Worm (Caenorhabditis elegans): ENCODE measurements around the gene srg-67.

Gene srg-67

ce11 chrV:5504295-5504694, 41.5 kb upstream of the srg-67 start:
- TF ChIP-seq lsy-12 (tag; optimal IDR thresholded peaks at IDR 0.05) (no peak), ceh-82 (tag; optimal IDR thresholded peaks at IDR 0.05) (no peak)

ce11 chrV:5502701-5503100, 39.9 kb upstream of the srg-67 start:
- TF ChIP-seq nhr-23 (tag; optimal IDR thresholded peaks at IDR 0.05): no peak
- no peak for TF ChIP-seq ceh-16 (tag; optimal IDR thresholded peaks at IDR 0.05)
- peak; percentile 18 for TF ChIP-seq elt-2 (tag; optimal IDR thresholded peaks at IDR 0.05)
- TF ChIP-seq ama-1 (optimal IDR thresholded peaks at IDR 0.05): peak; percentile 66
- TF ChIP-seq snpc-4 (tag; optimal IDR thresholded peaks at IDR 0.05): no peak
- TF ChIP-seq skn-1 (tag; optimal IDR thresholded peaks at IDR 0.05): no peak
- no peak for TF ChIP-seq unc-39 (tag; optimal IDR thresholded peaks at IDR 0.05)
- no peak for TF ChIP-seq ceh-9 (tag; optimal IDR thresholded peaks at IDR 0.05)
- TF ChIP-seq jun-1 (tag; optimal IDR thresholded peaks at IDR 0.05): no peak

ce11 chrV:5499475-5499874, 36.7 kb upstream of the srg-67 start:
- TF ChIP-seq fkh-10 (GFP tag; optimal IDR thresholded peaks at IDR 0.05) (no peak), nfya-1 (tag; optimal IDR thresholded peaks at IDR 0.05; ENCODE audit: insufficient read depth) (peak; percentile 50)

- no peak for TF ChIP-seq eor-1 (tag; optimal IDR thresholded peaks at IDR 0.05)
- no peak for TF ChIP-seq nhr-11 (tag; optimal IDR thresholded peaks at IDR 0.05)
Observed at ce11 chrV:5493447-5493846, 30.7 kb upstream of the srg-67 start, which contains the start of gene T05C3.2. TSS of gene T05C3.2 (plus strand) at chrV:5493747.

ce11 chrV:5490205-5490604, 27.4 kb upstream of the srg-67 start, which contains the start of gene T05C3.6:
TSS of gene T05C3.6 (plus strand) at chrV:5490445.
- no peak for TF ChIP-seq ama-1 (optimal IDR thresholded peaks at IDR 0.05)
- no peak for TF ChIP-seq R02D3.7 (tag; optimal IDR thresholded peaks at IDR 0.05)
- TF ChIP-seq elt-3 (tag; optimal IDR thresholded peaks at IDR 0.05): no peak
- no peak for TF ChIP-seq aly-2 (tag; optimal IDR thresholded peaks at IDR 0.05)
- TF ChIP-seq fkh-2 (tag; optimal IDR thresholded peaks at IDR 0.05): no peak
- peak; percentile 90 for TF ChIP-seq pqm-1 (tag; optimal IDR thresholded peaks at IDR 0.05)
- TF ChIP-seq lsy-12 (tag; optimal IDR thresholded peaks at IDR 0.05): no peak
- TF ChIP-seq ztf-11 (tag; optimal IDR thresholded peaks at IDR 0.05): no peak
- TF ChIP-seq elt-2 (tag; optimal IDR thresholded peaks at IDR 0.05): peak; percentile 87
- TF ChIP-seq snpc-4 (tag; optimal IDR thresholded peaks at IDR 0.05): no peak
- peak; percentile 30 for TF ChIP-seq mdl-1 (tag; optimal IDR thresholded peaks at IDR 0.05)
- TF ChIP-seq nhr-28 (tag; optimal IDR thresholded peaks at IDR 0.05): no peak
- no peak for TF ChIP-seq egl-27 (tag; optimal IDR thresholded peaks at IDR 0.05)
- TF ChIP-seq jun-1 (tag; optimal IDR thresholded peaks at IDR 0.05): peak; percentile 8
- no peak for TF ChIP-seq ZK546.5 (tag; optimal IDR thresholded peaks at IDR 0.05)

ce11 chrV:5488766-5489165, 26.0 kb upstream of the srg-67 start, which contains the start of gene grl-18:
TSS of gene grl-18 (minus strand) at chrV:5488866.
- TF ChIP-seq ceh-82 (tag; optimal IDR thresholded peaks at IDR 0.05) (no peak), nfya-1 (tag; optimal IDR thresholded peaks at IDR 0.05; ENCODE audit: insufficient read depth) (no peak), R02D3.7 (tag; optimal IDR thresholded peaks at IDR 0.05) (no peak), nhr-11 (tag; optimal IDR thresholded peaks at IDR 0.05) (no peak), sea-2 (GFP tag; optimal IDR thresholded peaks at IDR 0.05) (no peak), elt-1 (tag; optimal IDR thresholded peaks at IDR 0.05) (no peak), pqm-1 (tag; optimal IDR thresholded peaks at IDR 0.05) (no peak), lsy-12 (tag; optimal IDR thresholded peaks at IDR 0.05) (no peak), fos-1 (tag; optimal IDR thresholded peaks at IDR 0.05) (no peak), ceh-9 (tag; optimal IDR thresholded peaks at IDR 0.05) (no peak), nhr-43 (tag; optimal IDR thresholded peaks at IDR 0.05; ENCODE audit: poor library complexity, severe bottlenecking) (no peak), ceh-28 (tag; optimal IDR thresholded peaks at IDR 0.05) (no peak), fkh-10 (GFP tag; optimal IDR thresholded peaks at IDR 0.05) (no peak), nhr-25 (tag; optimal IDR thresholded peaks at IDR 0.05) (no peak), unc-39 (tag; optimal IDR thresholded peaks at IDR 0.05) (no peak), daf-12 (tag; optimal IDR thresholded peaks at IDR 0.05) (no peak)
